Worm (Caenorhabditis elegans) whole organism, L1 larva: ENCODE data around the gene R04B5.7.

Source experiments
- C04F5.9 ChIP-seq: sonication (generic microtip); optimal IDR thresholded peaks from 2 replicates; lab custom pipeline; 2016; ENCODE audit warnings: missing genetic modification characterization, missing compliant biosample characterization
- C16A3.4 ChIP-seq: fragments of 150-350 bp; optimal IDR thresholded peaks from 2 replicates; lab custom pipeline; 2014; ENCODE audit warnings: missing biosample characterization, missing genetic modification characterization
- C34B4.2 ChIP-seq: sonication (generic microtip); optimal IDR thresholded peaks from 2 replicates; lab custom pipeline; 2017; ENCODE audit warnings: mild to moderate bottlenecking, missing genetic modification characterization, missing compliant biosample characterization
- F16B12.6 ChIP-seq: fragments of 150-350 bp; optimal IDR thresholded peaks from 2 replicates; lab custom pipeline; 2014; ENCODE audit warnings: missing biosample characterization, missing genetic modification characterization
- aha-1 ChIP-seq: fragments of 150-350 bp; optimal IDR thresholded peaks from 2 replicates; lab custom pipeline; 2014; ENCODE audit warnings: missing biosample characterization, missing genetic modification characterization
- aly-2 ChIP-seq: fragments of 150-350 bp; optimal IDR thresholded peaks from 2 replicates; lab custom pipeline; 2014; ENCODE audit warnings: missing biosample characterization, missing genetic modification characterization
- blmp-1 ChIP-seq: fragments of 150-350 bp; optimal IDR thresholded peaks from 2 replicates; lab custom pipeline; 2014; ENCODE audit warnings: missing biosample characterization, missing genetic modification characterization
- ceh-63 ChIP-seq: fragments of 200-800 bp; sonication (Bioruptor generic); optimal IDR thresholded peaks from 2 replicates; lab custom pipeline; 2018; ENCODE audit warnings: mild to moderate bottlenecking, missing genetic modification characterization, missing compliant biosample characterization
- ceh-8 ChIP-seq: fragments of 200-800 bp; sonication (Bioruptor generic); optimal IDR thresholded peaks from 2 replicates; lab custom pipeline; 2018; ENCODE audit warnings: mild to moderate bottlenecking, missing genetic modification characterization, moderate library complexity, missing compliant biosample characterization
- ceh-82 ChIP-seq, 3 experiments: fragments of 150-350 bp in 1 of 3; sonication (generic microtip) in 2 of 3; optimal IDR thresholded peaks; 2 replicates each; lab custom pipeline; 2014 to 2017; ENCODE audit warnings: missing biosample characterization in 3 of 3, missing genetic modification characterization in 3 of 3
- ceh-88 ChIP-seq: fragments of 200-800 bp; sonication (Bioruptor generic); IDR thresholded peaks from 2 replicates; pipeline ENCODE4 v1.3.6; 2022; ENCODE audit warnings: missing genetic modification characterization, missing compliant biosample characterization
- ceh-90 ChIP-seq: sonication (generic microtip); optimal IDR thresholded peaks from 2 replicates; lab custom pipeline; 2016; ENCODE audit warnings: missing genetic modification characterization, missing compliant biosample characterization
- dpl-1 ChIP-seq, 3 experiments: fragments of 150-350 bp in 2 of 3; sonication (generic microtip) in 1 of 3; optimal IDR thresholded peaks; 2 replicates each; lab custom pipeline; 2014 to 2017; ENCODE audit warnings: missing biosample characterization in 3 of 3, missing genetic modification characterization in 3 of 3, missing genetic modification reagents in 3 of 3
- elt-2 ChIP-seq: sonication (generic microtip); optimal IDR thresholded peaks from 2 replicates; lab custom pipeline; 2016; ENCODE audit warnings: missing genetic modification characterization, mild to moderate bottlenecking, inconsistent platforms, missing compliant biosample characterization, missing genetic modification reagents
- elt-3 ChIP-seq, 6 experiments: fragments of 150-350 bp in 1 of 6; sonication (generic microtip); optimal IDR thresholded peaks; 2 replicates each; lab custom pipeline; 2017 to 2018; ENCODE audit warnings: missing biosample characterization in 6 of 6, missing genetic modification characterization in 6 of 6, inconsistent platforms in 1 of 6
- ets-5 ChIP-seq: fragments of 200-800 bp; sonication (Bioruptor generic); IDR thresholded peaks from 2 replicates; pipeline ENCODE4 v1.3.6; 2022; ENCODE audit warnings: missing genetic modification characterization, missing compliant biosample characterization
- fkh-10 ChIP-seq: sonication (generic microtip); optimal IDR thresholded peaks from 2 replicates; lab custom pipeline; 2017; ENCODE audit warnings: missing biosample characterization, missing genetic modification reagents, missing genetic modification characterization
- fkh-4 ChIP-seq: sonication (generic microtip); optimal IDR thresholded peaks from 2 replicates; lab custom pipeline; 2016; ENCODE audit warnings: missing compliant biosample characterization, missing genetic modification characterization, borderline replicate concordance
- fos-1 ChIP-seq: fragments of 150-350 bp; optimal IDR thresholded peaks from 2 replicates; lab custom pipeline; 2014; ENCODE audit warnings: missing biosample characterization, missing genetic modification characterization
- grh-1 ChIP-seq: fragments of 200-800 bp; sonication (Bioruptor generic); IDR thresholded peaks from 2 replicates; pipeline ENCODE4 v1.3.6; 2022; ENCODE audit warnings: missing genetic modification reagents, missing genetic modification characterization, missing compliant biosample characterization
- hlh-4 ChIP-seq: sonication (generic microtip); optimal IDR thresholded peaks from 2 replicates; lab custom pipeline; 2016; ENCODE audit warnings: mild to moderate bottlenecking, missing genetic modification characterization, missing compliant biosample characterization
- irx-1 ChIP-seq: sonication (generic microtip); optimal IDR thresholded peaks from 2 replicates; lab custom pipeline; 2016; ENCODE audit warnings: missing genetic modification characterization, missing compliant biosample characterization
- jun-1 ChIP-seq: fragments of 150-350 bp; optimal IDR thresholded peaks from 2 replicates; lab custom pipeline; 2014; ENCODE audit warnings: missing biosample characterization, missing genetic modification reagents, missing genetic modification characterization
- lin-13 ChIP-seq: fragments of 150-350 bp; optimal IDR thresholded peaks from 2 replicates; lab custom pipeline; 2014; ENCODE audit warnings: missing biosample characterization, missing genetic modification reagents, missing genetic modification characterization
- lin-35 ChIP-seq, 2 experiments: fragments of 150-350 bp; optimal IDR thresholded peaks; 2 replicates each; lab custom pipeline; 2014; ENCODE audit warnings: missing biosample characterization in 2 of 2, missing genetic modification characterization in 2 of 2, missing genetic modification reagents in 2 of 2
- lir-3 ChIP-seq: sonication (generic microtip); optimal IDR thresholded peaks from 2 replicates; lab custom pipeline; 2016; ENCODE audit warnings: mild to moderate bottlenecking, missing genetic modification characterization, moderate library complexity, missing compliant biosample characterization; ENCODE audit not compliant: poor library complexity
- mab-9 ChIP-seq: fragments of 200-800 bp; sonication (Bioruptor generic); IDR thresholded peaks from 2 replicates; pipeline ENCODE4 v1.3.6; 2022; ENCODE audit warnings: missing genetic modification reagents, missing genetic modification characterization, missing compliant biosample characterization
- mdl-1 ChIP-seq, 2 experiments: fragments of 150-350 bp; optimal IDR thresholded peaks; 2 replicates each; lab custom pipeline; 2014 to 2017; ENCODE audit warnings: missing biosample characterization in 2 of 2, missing genetic modification characterization in 2 of 2, inconsistent platforms in 1 of 2
- mep-1 ChIP-seq: fragments of 150-350 bp; optimal IDR thresholded peaks from 2 replicates; lab custom pipeline; 2014; ENCODE audit warnings: missing biosample characterization, missing genetic modification characterization
- nhr-12 ChIP-seq: sonication (generic microtip); optimal IDR thresholded peaks from 2 replicates; lab custom pipeline; 2017; ENCODE audit warnings: missing biosample characterization, missing genetic modification characterization
- nhr-19 ChIP-seq: fragments of 200-800 bp; sonication (Bioruptor generic); conservative IDR thresholded peaks from 2 replicates; pipeline ENCODE4 v1.3.6; 2022; ENCODE audit warnings: missing genetic modification characterization, missing compliant biosample characterization
- nhr-237 ChIP-seq: fragments of 150-350 bp; optimal IDR thresholded peaks from 2 replicates; lab custom pipeline; 2014; ENCODE audit warnings: missing biosample characterization, missing genetic modification characterization
- nhr-28 ChIP-seq: fragments of 150-350 bp; optimal IDR thresholded peaks from 2 replicates; lab custom pipeline; 2014; ENCODE audit warnings: missing biosample characterization, missing genetic modification characterization
- nhr-47 ChIP-seq: sonication (generic microtip); optimal IDR thresholded peaks from 2 replicates; lab custom pipeline; 2016; ENCODE audit warnings: mild to moderate bottlenecking, missing genetic modification characterization, moderate library complexity, missing compliant biosample characterization
- nhr-71 ChIP-seq: sonication (generic microtip); optimal IDR thresholded peaks from 2 replicates; lab custom pipeline; 2016; ENCODE audit warnings: mild to moderate bottlenecking, missing genetic modification characterization, moderate library complexity, missing compliant biosample characterization
- nhr-76 ChIP-seq: sonication (generic microtip); optimal IDR thresholded peaks from 2 replicates; lab custom pipeline; 2017; ENCODE audit warnings: missing biosample characterization, missing genetic modification characterization
- nhr-77 ChIP-seq: fragments of 150-350 bp; optimal IDR thresholded peaks from 2 replicates; lab custom pipeline; 2014; ENCODE audit warnings: missing biosample characterization, missing genetic modification characterization
- nhr-84 ChIP-seq: sonication (generic microtip); optimal IDR thresholded peaks from 2 replicates; lab custom pipeline; 2017; ENCODE audit warnings: missing biosample characterization, missing genetic modification characterization
- nhr-85 ChIP-seq: sonication (generic microtip); peaks from one replicate; lab custom pipeline; 2016; ENCODE audit warnings: missing genetic modification characterization, inconsistent platforms, missing compliant biosample characterization
- nhr-90 ChIP-seq: sonication (generic microtip); optimal IDR thresholded peaks from 2 replicates; lab custom pipeline; 2016; ENCODE audit warnings: mild to moderate bottlenecking, missing genetic modification characterization, missing compliant biosample characterization; ENCODE audit not compliant: poor library complexity
- pax-3 ChIP-seq: fragments of 200-800 bp; sonication (Bioruptor generic); optimal IDR thresholded peaks from 2 replicates; lab custom pipeline; 2018; ENCODE audit warnings: mild to moderate bottlenecking, missing genetic modification characterization, moderate library complexity, missing compliant biosample characterization
- pqm-1 ChIP-seq: sonication (generic microtip); optimal IDR thresholded peaks from 3 replicates; lab custom pipeline; 2017; ENCODE audit warnings: missing biosample characterization, missing genetic modification characterization
- rnt-1 ChIP-seq: sonication (generic microtip); optimal IDR thresholded peaks from 2 replicates; lab custom pipeline; 2016; ENCODE audit warnings: mild to moderate bottlenecking, missing genetic modification characterization, moderate library complexity, missing compliant biosample characterization
- snu-23 ChIP-seq: sonication (generic microtip); optimal IDR thresholded peaks from 2 replicates; lab custom pipeline; 2016; ENCODE audit warnings: missing genetic modification characterization, missing compliant biosample characterization
- sox-4 ChIP-seq: sonication (generic microtip); optimal IDR thresholded peaks from 2 replicates; lab custom pipeline; 2016; ENCODE audit warnings: missing genetic modification characterization, missing compliant biosample characterization
- sup-37 ChIP-seq: fragments of 200-800 bp; sonication (Bioruptor generic); optimal IDR thresholded peaks from 2 replicates; lab custom pipeline; 2018; ENCODE audit warnings: mild to moderate bottlenecking, missing genetic modification characterization, missing compliant biosample characterization
- swsn-7 ChIP-seq: sonication (generic microtip); optimal IDR thresholded peaks from 2 replicates; lab custom pipeline; 2016; ENCODE audit warnings: missing genetic modification characterization, missing compliant biosample characterization
- tbx-2 ChIP-seq: sonication (generic microtip); optimal IDR thresholded peaks from 2 replicates; lab custom pipeline; 2016; ENCODE audit warnings: missing genetic modification characterization, missing compliant biosample characterization
- tlp-1 ChIP-seq: fragments of 150-350 bp; optimal IDR thresholded peaks from 2 replicates; lab custom pipeline; 2014; ENCODE audit warnings: missing biosample characterization, missing genetic modification characterization
- unc-30 ChIP-seq: sonication (generic microtip); optimal IDR thresholded peaks from 2 replicates; lab custom pipeline; 2017; ENCODE audit warnings: missing biosample characterization, missing genetic modification characterization
- unc-98 ChIP-seq: fragments of 200-800 bp; sonication (Bioruptor generic); IDR thresholded peaks from 2 replicates; pipeline ENCODE4 v1.3.6; 2022; ENCODE audit warnings: missing genetic modification characterization, missing compliant biosample characterization
- vab-15 ChIP-seq: sonication (generic microtip); optimal IDR thresholded peaks from 2 replicates; lab custom pipeline; 2017; ENCODE audit warnings: missing genotype, mild to moderate bottlenecking, missing genetic modification characterization, missing compliant biosample characterization
- zag-1 ChIP-seq: fragments of 150-350 bp; optimal IDR thresholded peaks from 2 replicates; lab custom pipeline; 2014; ENCODE audit warnings: missing biosample characterization, missing genetic modification characterization
- ztf-4 ChIP-seq: fragments of 150-350 bp; optimal IDR thresholded peaks from 2 replicates; lab custom pipeline; 2014; ENCODE audit warnings: missing biosample characterization, missing genetic modification characterization

R04B5.7 gene

ce11 chrV:10042254-10042653, 48.1 kb downstream of the R04B5.7 start:
- TF ChIP-seq tbx-2 (peak; percentile 84), ceh-90 (tag; lab: Kevin White, UChicago) (no peak), nhr-85 (tag; lab: Kevin White, UChicago) (peak; percentile 87), ceh-88 (GFP tag; lab: Robert Waterston, UW) (no peak), elt-3 (tag; optimal IDR thresholded peaks at IDR 0.05; lab: Kevin White, UChicago) (no peak), mdl-1 (tag; optimal IDR thresholded peaks at IDR 0.05; lab: Kevin White, UChicago) (peak in 1 of 2 experiments; percentile 68), C34B4.2 (tag; lab: Kevin White, UChicago) (no peak), pqm-1 (tag; lab: Kevin White, UChicago) (no peak), elt-2 (peak; percentile 17), blmp-1 (tag; lab: Kevin White, UChicago) (peak; percentile 72), ceh-8 (GFP tag; lab: Kevin White, UChicago) (no peak), aly-2 (no peak), grh-1 (peak; percentile 57), sox-4 (tag; lab: Kevin White, UChicago) (no peak), vab-15 (no peak), lin-13 (GFP tag; lab: Kevin White, UChicago) (peak; percentile 57), fkh-10 (GFP tag; lab: Kevin White, UChicago) (peak; percentile 31), snu-23 (GFP tag; lab: Kevin White, UChicago) (peak; percentile 81), rnt-1 (tag; lab: Kevin White, UChicago) (peak; percentile 90), ceh-82 (tag; optimal IDR thresholded peaks at IDR 0.05; lab: Kevin White, UChicago) (peak; percentile 74 to 83 (median 74)), nhr-84 (tag; lab: Kevin White, UChicago) (no peak), C16A3.4 (tag; lab: Kevin White, UChicago) (peak; percentile 43), nhr-28 (tag; lab: Kevin White, UChicago) (no peak), zag-1 (tag; lab: Kevin White, UChicago) (no peak), nhr-237 (tag; lab: Kevin White, UChicago) (no peak), swsn-7 (tag; lab: Kevin White, UChicago) (peak; percentile 81), dpl-1 (GFP tag; optimal IDR thresholded peaks at IDR 0.05; lab: Kevin White, UChicago) (peak in 2 of 3 experiments; percentile 38), sup-37 (no peak), hlh-4 (tag; lab: Kevin White, UChicago) (no peak), jun-1 (tag; lab: Kevin White, UChicago) (peak; percentile 67), tlp-1 (tag; lab: Kevin White, UChicago) (no peak), mep-1 (tag; lab: Kevin White, UChicago) (peak; percentile 58), C04F5.9 (tag; lab: Kevin White, UChicago) (no peak), fos-1 (tag; lab: Kevin White, UChicago) (peak; percentile 69), pax-3 (no peak), nhr-71 (peak; percentile 86), nhr-47 (tag; lab: Kevin White, UChicago) (peak; percentile 80), mab-9 (GFP tag; lab: Robert Waterston, UW) (no peak), nhr-19 (peak; percentile 55), lin-35 (GFP tag; optimal IDR thresholded peaks at IDR 0.05; lab: Kevin White, UChicago) (peak; percentile 58 to 73), nhr-12 (tag; lab: Kevin White, UChicago) (no peak), unc-98 (GFP tag; lab: Robert Waterston, UW) (no peak), ceh-63 (GFP tag; lab: Kevin White, UChicago) (no peak), nhr-76 (tag; lab: Kevin White, UChicago) (no peak), nhr-77 (tag; lab: Kevin White, UChicago) (peak; percentile 61), nhr-90 (no peak), aha-1 (tag; lab: Kevin White, UChicago) (no peak), irx-1 (tag; lab: Kevin White, UChicago) (peak; percentile 56), ztf-4 (tag; lab: Kevin White, UChicago) (no peak), unc-30 (tag; lab: Kevin White, UChicago) (no peak), fkh-4 (tag; lab: Kevin White, UChicago) (no peak), lir-3 (tag; lab: Kevin White, UChicago) (peak; percentile 4), F16B12.6 (tag; lab: Kevin White, UChicago) (no peak), ets-5 (GFP tag; lab: Robert Waterston, UW) (no peak)
